Fruit fly (Drosophila melanogaster): ENCODE data around the gene Arp1.

DNA sequence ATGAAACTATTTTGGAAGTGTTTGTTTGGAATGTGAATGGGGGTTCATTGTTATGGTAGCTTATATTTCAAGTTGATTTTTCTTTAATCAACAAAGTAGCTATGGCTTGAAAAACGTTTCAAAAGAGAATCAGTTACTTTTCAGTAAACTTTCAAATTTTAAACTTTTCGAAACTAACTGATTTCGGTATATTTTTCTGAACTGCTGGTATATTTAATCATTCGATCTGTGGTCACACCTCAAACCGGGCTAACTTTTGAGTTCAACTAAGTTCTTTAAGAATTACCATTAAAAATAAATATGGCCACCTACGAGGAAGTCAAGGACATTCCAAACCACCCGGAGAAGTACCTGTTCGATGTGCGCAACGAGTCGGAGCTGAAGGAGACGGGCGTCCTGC, 13.3 kb downstream of the Arp1 start, which contains the start of gene CG12279:
- no peak for TF ChIP-seq Myc (optimal IDR thresholded peaks at IDR 0.05)
- no peak for TF ChIP-seq h (optimal IDR thresholded peaks at IDR 0.05)
- TF ChIP-seq Sin3A (optimal IDR thresholded peaks at IDR 0.05) = no peak
- no peak for TF ChIP-seq ttk (optimal IDR thresholded peaks at IDR 0.05)
- no peak for TF ChIP-seq insv (optimal IDR thresholded peaks at IDR 0.05)
